Worm (Caenorhabditis elegans) whole organism, L4 larva: Measurements from ENCODE around the gene ubc-19.

ENCODE experiments used
- ama-1 ChIP-seq: fragments of 150-350 bp; optimal IDR thresholded peaks from 2 replicates; lab custom pipeline; 2014; ENCODE audit warnings: inconsistent platforms, mixed read lengths
- egl-27 ChIP-seq: sonication (generic microtip); optimal IDR thresholded peaks from 3 replicates; lab custom pipeline; 2017; ENCODE audit warnings: missing biosample characterization, missing genetic modification reagents, missing genetic modification characterization
- fos-1 ChIP-seq: fragments of 150-350 bp; optimal IDR thresholded peaks from 2 replicates; lab custom pipeline; 2014; ENCODE audit warnings: missing biosample characterization, missing genetic modification characterization
- lin-39 ChIP-seq: fragments of 150-350 bp; optimal IDR thresholded peaks from 2 replicates; lab custom pipeline; 2014; ENCODE audit warnings: missing biosample characterization, missing genetic modification reagents, missing genetic modification characterization
- lir-3 ChIP-seq: sonication (generic microtip); optimal IDR thresholded peaks from 2 replicates; lab custom pipeline; 2016; ENCODE audit warnings: mild to moderate bottlenecking, missing genetic modification characterization, missing compliant biosample characterization
- mes-2 ChIP-seq: sonication (generic microtip); optimal IDR thresholded peaks from 2 replicates; lab custom pipeline; 2016; ENCODE audit warnings: missing genotype, mild to moderate bottlenecking, missing genetic modification characterization, missing compliant biosample characterization; ENCODE audit not compliant: poor library complexity, severe bottlenecking
- nhr-11 ChIP-seq: fragments of 150-350 bp; optimal IDR thresholded peaks from 2 replicates; lab custom pipeline; 2014; ENCODE audit warnings: missing biosample characterization, missing genetic modification characterization
- unc-130 ChIP-seq: sonication (generic microtip); optimal IDR thresholded peaks from 2 replicates; lab custom pipeline; 2016; ENCODE audit warnings: missing genetic modification reagents, missing genetic modification characterization, missing compliant biosample characterization
- ztf-11 ChIP-seq: fragments of 150-350 bp; optimal IDR thresholded peaks from 2 replicates; lab custom pipeline; 2014; ENCODE audit warnings: missing biosample characterization, missing genetic modification characterization

ce11 chrV:18689681-18690080, at the start of gene ubc-19, which contains the start of gene Y69H2.7:
- TF ChIP-seq egl-27 (tag; lab: Kevin White, UChicago) (no peak), ztf-11 (tag; lab: Kevin White, UChicago) (no peak), nhr-11 (tag; lab: Kevin White, UChicago) (no peak), fos-1 (tag; lab: Kevin White, UChicago) (no peak), lin-39 (tag; lab: Kevin White, UChicago) (no peak), mes-2 (tag; lab: Kevin White, UChicago) (no peak), ama-1 (lab: Kevin White, UChicago) (no peak), lir-3 (tag; lab: Kevin White, UChicago) (no peak), unc-130 (GFP tag; lab: Kevin White, UChicago) (no peak)
